Fruit fly (Drosophila melanogaster): ENCODE measurements around the gene CG13300.

The CG13300 gene

DNA sequence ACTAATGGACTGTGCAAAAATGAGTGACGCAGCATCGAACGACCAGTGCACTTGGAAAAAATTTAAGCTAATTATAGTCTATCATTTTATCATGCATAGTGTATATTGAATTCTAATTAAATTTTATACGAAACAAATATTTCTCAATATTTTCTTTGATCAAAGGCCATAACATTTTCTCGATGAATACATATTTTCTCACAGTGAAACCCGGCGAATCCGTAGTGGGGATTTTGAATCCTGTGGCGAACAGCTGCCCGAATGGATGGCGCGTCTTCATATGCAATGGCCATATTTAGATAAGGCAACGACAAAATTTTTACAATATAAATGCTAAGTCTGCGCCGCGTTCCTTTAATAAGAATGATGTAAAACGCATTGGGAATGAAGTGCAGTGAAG lies 40.3 kb upstream of the CG13300 start:
- TF ChIP-seq Med (GFP tag), result peak; percentile 26
- no peak for TF ChIP-seq Hr3 (GFP tag; optimal IDR thresholded peaks at IDR 0.05)
- TF ChIP-seq nom (GFP tag; optimal IDR thresholded peaks at IDR 0.05), result peak; percentile 91
- peak in 1 of 2 experiments; percentile 64 for TF ChIP-seq bsh (GFP tag; optimal IDR thresholded peaks at IDR 0.05)
- no peak for TF ChIP-seq CG10462 (GFP tag; optimal IDR thresholded peaks at IDR 0.05)
- peak; percentile 67 for TF ChIP-seq sens (GFP tag)
- peak; percentile 41; the same call in 1 of the 2 replicates for TF ChIP-seq Drgx (GFP tag; IDR thresholded peaks at IDR 0.05)

DNA sequence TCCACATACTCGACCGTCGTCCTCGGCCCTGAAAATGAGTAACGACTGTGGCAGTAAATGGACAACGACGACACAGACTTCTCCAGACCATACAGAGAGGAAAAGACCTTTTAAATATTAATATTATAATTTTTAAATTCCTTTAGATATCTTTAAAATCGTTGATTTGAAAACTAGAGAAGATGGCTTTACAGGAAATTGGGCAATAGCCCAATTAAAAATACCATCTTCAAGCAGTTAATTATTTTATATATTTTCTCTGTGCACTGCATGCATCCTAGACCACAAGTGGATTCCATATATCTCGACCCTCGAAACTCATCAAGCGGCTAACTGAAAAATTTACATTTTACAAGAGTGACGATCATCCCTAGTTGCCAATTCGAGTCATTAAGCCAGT lies 39.2 kb upstream of the CG13300 start:
- TF ChIP-seq Med (GFP tag) (no peak), emc (GFP tag; optimal IDR thresholded peaks at IDR 0.05) (no peak), Dek (tag; optimal IDR thresholded peaks at IDR 0.05) (no peak), CG1792 (GFP tag; optimal IDR thresholded peaks at IDR 0.05) (no peak), Gsc (GFP tag; IDR thresholded peaks at IDR 0.05) (no peak), nom (GFP tag; optimal IDR thresholded peaks at IDR 0.05) (peak; percentile 12), bigmax (GFP tag; optimal IDR thresholded peaks at IDR 0.05) (no peak)

DNA sequence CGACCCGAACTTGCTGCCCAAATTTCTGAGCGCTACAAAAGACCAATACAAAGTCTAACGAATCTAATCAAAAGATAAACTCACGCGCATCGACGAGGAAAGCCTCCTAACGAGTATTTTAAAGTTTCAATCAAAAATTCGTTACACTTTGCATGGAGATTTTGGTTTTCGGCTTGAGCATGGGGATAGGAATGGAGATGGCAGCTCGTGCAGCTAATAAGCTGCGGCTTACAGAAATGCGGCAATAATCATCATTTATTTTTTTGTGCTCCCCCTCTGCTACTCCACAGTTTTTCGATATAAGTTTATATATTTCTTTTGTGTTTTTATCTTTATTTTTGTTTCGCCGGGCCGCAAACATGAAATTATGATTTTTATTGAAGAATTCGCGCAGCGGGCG lies 35.6 kb upstream of the CG13300 start:
- TF ChIP-seq gsb-n (tag; optimal IDR thresholded peaks at IDR 0.05) (peak; percentile 65), oc (tag; optimal IDR thresholded peaks at IDR 0.05) (peak; percentile 61), ci (GFP tag; IDR thresholded peaks at IDR 0.05) (no peak), Ada2b (GFP tag; IDR thresholded peaks at IDR 0.05) (no peak), sd (tag; optimal IDR thresholded peaks at IDR 0.05) (peak; percentile 5), CG9215 (GFP tag; IDR thresholded peaks at IDR 0.05) (no peak), Awh (GFP tag; IDR thresholded peaks at IDR 0.05) (peak; percentile 37; the same call in 1 of the 2 replicates), B-H2 (GFP tag; optimal IDR thresholded peaks at IDR 0.05) (no peak), Kr (GFP tag; optimal IDR thresholded peaks at IDR 0.05) (no peak)

DNA sequence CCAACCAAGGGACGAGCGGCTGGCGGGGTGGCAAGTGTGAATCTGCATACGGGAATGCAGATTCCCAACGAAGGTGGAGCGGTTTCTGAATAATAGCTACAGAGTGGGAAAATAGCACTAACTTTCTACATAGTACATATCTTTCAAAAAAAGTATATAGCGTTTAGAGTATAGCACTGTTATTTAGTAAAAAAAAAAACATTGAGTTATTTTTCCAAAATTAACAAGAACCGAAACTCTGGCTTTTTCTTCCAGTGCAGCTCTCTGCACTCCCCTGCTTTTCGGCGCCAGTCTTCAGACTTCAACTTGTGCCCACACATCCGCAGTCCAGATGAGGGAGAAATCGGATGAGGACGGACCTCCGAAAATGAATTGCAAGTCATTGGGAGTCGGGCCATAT lies 19.2 kb upstream of the CG13300 start:
- no peak for TF ChIP-seq CG11696 (GFP tag; IDR thresholded peaks at IDR 0.05)
- no peak for TF ChIP-seq jumu (GFP tag; optimal IDR thresholded peaks at IDR 0.05)
- no peak for TF ChIP-seq CG33557 (GFP tag; optimal IDR thresholded peaks at IDR 0.05)
- TF ChIP-seq Hr51 (GFP tag; optimal IDR thresholded peaks at IDR 0.05), result no peak
- no peak for TF ChIP-seq cg (GFP tag; optimal IDR thresholded peaks at IDR 0.05)
- peak; percentile 5 for TF ChIP-seq phol (tag; optimal IDR thresholded peaks at IDR 0.05)
- TF ChIP-seq ind (GFP tag; optimal IDR thresholded peaks at IDR 0.05), result no peak
- TF ChIP-seq stc (GFP tag; IDR thresholded peaks at IDR 0.05), result no peak
- TF ChIP-seq Lhr (GFP tag; optimal IDR thresholded peaks at IDR 0.05), result no peak
- no peak for TF ChIP-seq fu2 (GFP tag; optimal IDR thresholded peaks at IDR 0.05)
- TF ChIP-seq CG10959 (GFP tag; IDR thresholded peaks at IDR 0.05), result no peak
- no peak for TF ChIP-seq CG9876 (GFP tag; optimal IDR thresholded peaks at IDR 0.05)
- TF ChIP-seq CG31224 (GFP tag; IDR thresholded peaks at IDR 0.05), result no peak
- no peak for TF ChIP-seq Abd-B (GFP tag; optimal IDR thresholded peaks at IDR 0.05)
- no peak for TF ChIP-seq Sox102F (GFP tag; optimal IDR thresholded peaks at IDR 0.05)
- TF ChIP-seq run (tag; optimal IDR thresholded peaks at IDR 0.05), result no peak
- TF ChIP-seq fru (optimal IDR thresholded peaks at IDR 0.05), result no peak
- no peak for TF ChIP-seq CG7745 (tag; optimal IDR thresholded peaks at IDR 0.05)
- 0 out of 2 replicates have a peak, but pooled peaks have one; percentile 16 for TF ChIP-seq Xrp1 (GFP tag; IDR thresholded peaks at IDR 0.05)
- TF ChIP-seq Dref (GFP tag; IDR thresholded peaks at IDR 0.05), result no peak
- no peak for TF ChIP-seq CG16815 (GFP tag; optimal IDR thresholded peaks at IDR 0.05)
- TF ChIP-seq CHES-1-like (GFP tag; optimal IDR thresholded peaks at IDR 0.05), result no peak
- TF ChIP-seq CG14441 (GFP tag; IDR thresholded peaks at IDR 0.05), result no peak
- TF ChIP-seq CG17568 (GFP tag; optimal IDR thresholded peaks at IDR 0.05), result no peak
- no peak for TF ChIP-seq CG12659 (GFP tag; optimal IDR thresholded peaks at IDR 0.05)
- TF ChIP-seq Drgx (GFP tag; IDR thresholded peaks at IDR 0.05), result peak; percentile 17; the same call in 1 of the 2 replicates
- TF ChIP-seq Blimp-1 (GFP tag; optimal IDR thresholded peaks at IDR 0.05), result peak; percentile 1
- no peak for TF ChIP-seq CG14965 (GFP tag; optimal IDR thresholded peaks at IDR 0.05; ENCODE audit: borderline replicate concordance)
